Fruit fly (Drosophila melanogaster) whole organism, embryonic: ENCODE results near the gene CG32192.

Source experiments
- BEAF-32 ChIP-seq: fragments of 200-800 bp; sonication (Bioruptor generic); optimal IDR thresholded peaks from 3 replicates; lab custom pipeline; 2017; ENCODE audit warnings: missing biosample characterization, missing genetic modification characterization, mild to moderate bottlenecking, moderate library complexity, missing genetic modification reagents
- HLH54F ChIP-seq: fragments of 200-800 bp; sonication (Bioruptor generic); optimal IDR thresholded peaks from 3 replicates; lab custom pipeline; 2016; ENCODE audit warnings: missing biosample characterization, missing genetic modification characterization
- Neu2 ChIP-seq: fragments of 200-800 bp; sonication (Bioruptor generic); optimal IDR thresholded peaks from 3 replicates; lab custom pipeline; 2016; ENCODE audit warnings: missing biosample characterization, missing genetic modification characterization, borderline replicate concordance

DNA sequence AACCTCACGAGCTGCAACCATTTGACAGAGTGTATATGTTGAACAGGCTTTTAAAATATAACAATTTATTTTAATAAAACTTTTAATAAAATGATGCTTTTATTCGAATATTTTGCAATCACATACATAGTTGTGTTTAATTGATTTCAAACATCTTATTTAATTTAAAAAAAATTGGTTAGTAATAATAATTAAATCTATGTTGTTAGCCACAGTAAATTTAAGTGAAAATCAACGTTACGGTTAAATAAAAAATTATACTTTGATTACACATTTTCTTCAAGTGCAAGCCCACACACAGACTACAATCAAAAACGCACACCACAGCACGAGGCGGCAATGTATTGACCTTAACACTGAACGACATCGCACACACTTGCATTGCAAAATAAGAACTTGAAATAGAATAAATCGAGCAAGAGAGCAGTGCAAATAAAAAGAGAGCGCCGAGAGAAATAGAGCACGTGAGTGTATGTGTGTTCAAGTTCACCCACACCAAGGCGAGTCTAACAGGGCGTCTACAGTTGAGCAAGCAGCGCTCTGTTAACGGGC lies 22.9 kb downstream of the CG32192 start:
- TF ChIP-seq HLH54F (GFP tag; lab: Kevin White, UChicago): no peak
- TF ChIP-seq Neu2: no peak
- no peak for TF ChIP-seq BEAF-32 (GFP tag; lab: Kevin White, UChicago)
